Worm (Caenorhabditis elegans) whole organism, L4/young adult: ENCODE measurements around the gene mdt-1.2.

Source experiments
- W03F9.2 ChIP-seq: fragments of 150-350 bp; optimal IDR thresholded peaks from 2 replicates; lab custom pipeline; 2014; ENCODE audit warnings: missing biosample characterization, missing genetic modification characterization
- dao-5 ChIP-seq: sonication (generic microtip); optimal IDR thresholded peaks from 2 replicates; lab custom pipeline; 2016; ENCODE audit warnings: missing genotype, missing genetic modification characterization, moderate library complexity, missing compliant biosample characterization
- him-1 ChIP-seq: sonication (generic microtip); optimal IDR thresholded peaks from 2 replicates; lab custom pipeline; 2016; ENCODE audit warnings: missing genotype, missing genetic modification reagents, missing genetic modification characterization, missing compliant biosample characterization

DNA sequence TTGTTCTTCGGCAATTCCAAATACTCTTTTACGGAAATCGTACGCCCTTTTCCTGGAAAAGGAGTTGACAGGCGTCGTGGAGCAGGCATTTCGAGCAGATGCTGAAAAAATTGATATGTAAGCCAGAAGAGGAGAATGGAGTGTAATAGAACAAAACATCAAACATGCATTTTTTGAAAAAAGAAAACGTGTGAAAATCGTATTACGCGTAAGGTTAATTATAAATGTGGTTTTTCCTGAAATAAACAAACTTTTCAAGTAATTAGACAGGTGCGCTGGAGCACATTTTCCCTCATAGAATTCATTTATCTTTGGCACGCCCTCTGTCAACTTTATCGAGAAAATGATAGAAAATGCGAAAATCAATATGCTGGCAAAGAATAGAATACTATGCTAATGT is 36.2 kb upstream of the mdt-1.2 start, which contains the start of gene lido-6:
- TF ChIP-seq him-1 (tag; lab: Kevin White, UChicago) (no peak), dao-5 (tag; lab: Kevin White, UChicago) (no peak), W03F9.2 (tag; lab: Kevin White, UChicago) (no peak)
